Fruit fly (Drosophila melanogaster): Measurements from ENCODE around the gene CG8927.

CG8927 gene

dm6 chr3R:16208924-16209713 is 28.3 kb downstream of the CG8927 start (continued):
- TF ChIP-seq CG32772 (GFP tag; IDR thresholded peaks at IDR 0.05) (no peak), CG8924 (tag; optimal IDR thresholded peaks at IDR 0.05) (peak; percentile 61), dm (GFP tag; optimal IDR thresholded peaks at IDR 0.05) (no peak), CG18599 (GFP tag; optimal IDR thresholded peaks at IDR 0.05) (peak; percentile 52), sens (GFP tag) (peak; percentile 74), repo (GFP tag; optimal IDR thresholded peaks at IDR 0.05) (no peak), CG42726 (GFP tag; IDR thresholded peaks at IDR 0.05; ENCODE audit: partially characterized antibody) (0 out of 2 replicates have a peak, but pooled peaks have one; percentile 4), CG4820 (GFP tag; optimal IDR thresholded peaks at IDR 0.05) (peak; percentile 11), CG31224 (GFP tag; IDR thresholded peaks at IDR 0.05) (peak; percentile 65), CG15696 (tag; optimal IDR thresholded peaks at IDR 0.05) (peak; percentile 24), Dip3 (GFP tag; optimal IDR thresholded peaks at IDR 0.05) (peak; percentile 7), CG13424 (tag; optimal IDR thresholded peaks at IDR 0.05) (peak; percentile 51), odd (GFP tag; optimal IDR thresholded peaks at IDR 0.05) (peak; percentile 42), inv (GFP tag; IDR thresholded peaks at IDR 0.05; ENCODE audit: partially characterized antibody) (no peak), zfh2 (GFP tag; optimal IDR thresholded peaks at IDR 0.05) (no peak), Dfd (GFP tag; optimal IDR thresholded peaks at IDR 0.05) (no peak), ci (GFP tag; IDR thresholded peaks at IDR 0.05) (peak; percentile 73), HHEX (GFP tag; optimal IDR thresholded peaks at IDR 0.05) (peak; percentile 43), CG12769 (tag; optimal IDR thresholded peaks at IDR 0.05) (peak; percentile 77), CG18619 (GFP tag; optimal IDR thresholded peaks at IDR 0.05) (peak; percentile 49), CG10274 (GFP tag; optimal IDR thresholded peaks at IDR 0.05) (peak; percentile 1), bcd (GFP tag; optimal IDR thresholded peaks at IDR 0.05) (peak; percentile 49), CG34224 (GFP tag; IDR thresholded peaks at IDR 0.05; ENCODE audit: partially characterized antibody) (no peak), CG10543 (GFP tag; optimal IDR thresholded peaks at IDR 0.05) (peak; percentile 83), lbe (GFP tag; optimal IDR thresholded peaks at IDR 0.05) (peak; percentile 28), CG14965 (GFP tag; optimal IDR thresholded peaks at IDR 0.05; ENCODE audit: borderline replicate concordance) (no peak), CTCF (GFP tag; optimal IDR thresholded peaks at IDR 0.05) (no peak), dpn (GFP tag; optimal IDR thresholded peaks at IDR 0.05) (peak in 1 of 2 experiments; percentile 39), Adf1 (GFP tag; IDR thresholded peaks at IDR 0.05) (peak; percentile 61; the same call in 1 of the 2 replicates), CG15514 (GFP tag; optimal IDR thresholded peaks at IDR 0.05) (no peak), dmrt99B (tag; optimal IDR thresholded peaks at IDR 0.05) (peak; percentile 33), scrt (GFP tag; optimal IDR thresholded peaks at IDR 0.05) (peak; percentile 6), usp (GFP tag; optimal IDR thresholded peaks at IDR 0.05) (no peak), HLH3B (GFP tag; IDR thresholded peaks at IDR 0.05) (no peak), psq (GFP tag; optimal IDR thresholded peaks at IDR 0.05) (no peak), fd64A (GFP tag; optimal IDR thresholded peaks at IDR 0.05) (no peak), CG32532 (GFP tag; IDR thresholded peaks at IDR 0.05) (peak; percentile 57; the same call in 1 of the 2 replicates), CG12659 (GFP tag; optimal IDR thresholded peaks at IDR 0.05) (peak; percentile 24), Sin3A (optimal IDR thresholded peaks at IDR 0.05) (no peak), sqz (GFP tag; optimal IDR thresholded peaks at IDR 0.05) (no peak), Nf-YB (GFP tag; optimal IDR thresholded peaks at IDR 0.05) (peak; percentile 17), bsh (GFP tag; optimal IDR thresholded peaks at IDR 0.05) (peak; percentile 55 to 59), CG8478 (optimal IDR thresholded peaks at IDR 0.05) (no peak), stwl (tag; optimal IDR thresholded peaks at IDR 0.05) (peak; percentile 9), CG9437 (GFP tag; optimal IDR thresholded peaks at IDR 0.05) (peak; percentile 60), zen2 (GFP tag; IDR thresholded peaks at IDR 0.05; ENCODE audit: partially characterized antibody) (no peak), CG10654 (GFP tag; optimal IDR thresholded peaks at IDR 0.05) (peak; percentile 52), CG12104 (GFP tag; optimal IDR thresholded peaks at IDR 0.05) (peak; percentile 8), CG18262 (tag; optimal IDR thresholded peaks at IDR 0.05) (peak; percentile 80)
